Worm (Caenorhabditis elegans) whole organism, mixed stage, embryonic: ENCODE measurements around the gene C49F8.15.

Experiments used
- M03D4.4 ChIP-seq: sonication (generic microtip); optimal IDR thresholded peaks from 2 replicates; lab custom pipeline; 2017; ENCODE audit warnings: mild to moderate bottlenecking, missing genetic modification characterization, missing compliant biosample characterization
- bed-3 ChIP-seq: fragments of 200-800 bp; sonication (Bioruptor generic); optimal IDR thresholded peaks from 3 replicates; lab custom pipeline; 2018; ENCODE audit warnings: mild to moderate bottlenecking, missing genetic modification characterization, moderate library complexity, missing compliant biosample characterization
- blmp-1 ChIP-seq: fragments of 150-350 bp; optimal IDR thresholded peaks from 2 replicates; lab custom pipeline; 2014; ENCODE audit warnings: missing biosample characterization, missing genetic modification characterization
- ceh-83 ChIP-seq: fragments of 200-800 bp; sonication (Bioruptor generic); optimal IDR thresholded peaks from 2 replicates; lab custom pipeline; 2018; ENCODE audit warnings: mild to moderate bottlenecking, missing genetic modification characterization, missing compliant biosample characterization
- ces-1 ChIP-seq: fragments of 150-350 bp; optimal IDR thresholded peaks from 2 replicates; lab custom pipeline; 2014; ENCODE audit warnings: missing biosample characterization, missing genetic modification reagents, missing genetic modification characterization
- cnd-1 ChIP-seq: fragments of 200-800 bp; sonication (Bioruptor generic); optimal IDR thresholded peaks from 2 replicates; lab custom pipeline; 2018; ENCODE audit warnings: mild to moderate bottlenecking, missing genetic modification characterization, missing compliant biosample characterization
- drap-1 ChIP-seq: fragments of 200-800 bp; sonication (Bioruptor generic); optimal IDR thresholded peaks from 3 replicates; lab custom pipeline; 2018; ENCODE audit warnings: mild to moderate bottlenecking, missing genetic modification characterization, missing compliant biosample characterization
- elt-1 ChIP-seq: sonication (generic microtip); optimal IDR thresholded peaks from 2 replicates; lab custom pipeline; 2017; ENCODE audit warnings: missing genetic modification characterization, mild to moderate bottlenecking, missing compliant biosample characterization, antibody characterized with exemption, moderate library complexity, borderline replicate concordance; ENCODE audit not compliant: insufficient read depth
- flh-1 ChIP-seq: fragments of 200-800 bp; sonication (Bioruptor generic); optimal IDR thresholded peaks from 2 replicates; lab custom pipeline; 2018; ENCODE audit warnings: mild to moderate bottlenecking, missing genetic modification characterization, moderate library complexity, missing compliant biosample characterization
- ham-2 ChIP-seq: fragments of 200-800 bp; sonication (Bioruptor generic); optimal IDR thresholded peaks from 2 replicates; lab custom pipeline; 2018; ENCODE audit warnings: mild to moderate bottlenecking, missing genetic modification characterization, missing compliant biosample characterization
- hlh-1 ChIP-seq: fragments of 150-350 bp; optimal IDR thresholded peaks from 2 replicates; lab custom pipeline; 2014; ENCODE audit warnings: missing biosample characterization, missing genetic modification reagents, missing genetic modification characterization
- lin-13 ChIP-seq: fragments of 150-350 bp; optimal IDR thresholded peaks from 2 replicates; lab custom pipeline; 2014; ENCODE audit warnings: missing biosample characterization, missing genetic modification characterization
- lin-32 ChIP-seq: fragments of 200-800 bp; sonication (Bioruptor generic); optimal IDR thresholded peaks from 2 replicates; lab custom pipeline; 2018; ENCODE audit warnings: mild to moderate bottlenecking, missing genetic modification characterization, missing compliant biosample characterization
- lsy-2 ChIP-seq: fragments of 150-350 bp; optimal IDR thresholded peaks from 2 replicates; lab custom pipeline; 2014; ENCODE audit warnings: missing biosample characterization, missing genetic modification characterization
- mab-5 ChIP-seq: fragments of 150-350 bp; optimal IDR thresholded peaks from 2 replicates; lab custom pipeline; 2014; ENCODE audit warnings: missing biosample characterization, missing genetic modification characterization
- mep-1 ChIP-seq: fragments of 150-350 bp; optimal IDR thresholded peaks from 2 replicates; lab custom pipeline; 2017; ENCODE audit warnings: missing biosample characterization, missing genetic modification reagents, missing genetic modification characterization, inconsistent platforms
- mls-2 ChIP-seq: sonication (generic microtip); optimal IDR thresholded peaks from 2 replicates; lab custom pipeline; 2016; ENCODE audit warnings: mild to moderate bottlenecking, missing genetic modification characterization, moderate library complexity, missing compliant biosample characterization
- nhr-12 ChIP-seq: fragments of 150-350 bp; optimal IDR thresholded peaks from 2 replicates; lab custom pipeline; 2014; ENCODE audit warnings: missing biosample characterization, missing genetic modification characterization
- nhr-2 ChIP-seq: fragments of 150-350 bp; optimal IDR thresholded peaks from 2 replicates; lab custom pipeline; 2014; ENCODE audit warnings: missing biosample characterization, missing genetic modification characterization
- nhr-237 ChIP-seq: fragments of 150-350 bp; optimal IDR thresholded peaks from 2 replicates; lab custom pipeline; 2014; ENCODE audit warnings: missing biosample characterization, missing genetic modification characterization
- nhr-28 ChIP-seq: fragments of 150-350 bp; optimal IDR thresholded peaks from 2 replicates; lab custom pipeline; 2014; ENCODE audit warnings: missing biosample characterization, missing genetic modification characterization
- nhr-76 ChIP-seq: sonication (generic microtip); optimal IDR thresholded peaks from 2 replicates; lab custom pipeline; 2017; ENCODE audit warnings: missing biosample characterization, missing genetic modification characterization
- pha-4 ChIP-seq: fragments of 150-350 bp; optimal IDR thresholded peaks from 2 replicates; lab custom pipeline; 2018; ENCODE audit warnings: missing biosample characterization, missing genetic modification reagents, missing genetic modification characterization
- sem-2 ChIP-seq: fragments of 200-800 bp; sonication (Bioruptor generic); optimal IDR thresholded peaks from 2 replicates; lab custom pipeline; 2018; ENCODE audit warnings: mild to moderate bottlenecking, missing genetic modification characterization, missing compliant biosample characterization
- snpc-4 ChIP-seq: fragments of 150-350 bp; optimal IDR thresholded peaks from 2 replicates; lab custom pipeline; 2014; ENCODE audit warnings: missing biosample characterization, missing genetic modification characterization
- tbx-8 ChIP-seq: fragments of 200-800 bp; sonication (Bioruptor generic); optimal IDR thresholded peaks from 2 replicates; lab custom pipeline; 2018; ENCODE audit warnings: mild to moderate bottlenecking, missing genetic modification characterization, moderate library complexity, missing compliant biosample characterization
- unc-39 ChIP-seq: fragments of 150-350 bp; optimal IDR thresholded peaks from 2 replicates; lab custom pipeline; 2014; ENCODE audit warnings: missing biosample characterization, missing genetic modification characterization
- zip-8 ChIP-seq: fragments of 150-350 bp; optimal IDR thresholded peaks from 2 replicates; lab custom pipeline; 2014; ENCODE audit warnings: missing biosample characterization, missing genetic modification characterization

The C49F8.15 gene

ce11 chrX:13350804-13351747 lies 11.3 kb downstream of the C49F8.15 start, which contains the start of gene mxl-3:
TSS of gene mxl-3 (minus strand) at chrX:13350804.
- TF ChIP-seq mab-5 (no peak), ham-2 (GFP tag; lab: Kevin White, UChicago) (no peak), bed-3 (GFP tag; lab: Kevin White, UChicago) (no peak), ces-1 (GFP tag; lab: Kevin White, UChicago) (no peak), nhr-2 (tag; lab: Kevin White, UChicago) (no peak)

ce11 chrX:13350123-13350798 lies 12.1 kb downstream of the C49F8.15 start:
- TF ChIP-seq lin-13 (tag; lab: Kevin White, UChicago) (no peak), drap-1 (GFP tag; lab: Kevin White, UChicago) (no peak), cnd-1 (tag; lab: Kevin White, UChicago) (no peak), flh-1 (GFP tag; lab: Kevin White, UChicago) (no peak), mep-1 (no peak), M03D4.4 (tag; lab: Kevin White, UChicago) (no peak), hlh-1 (tag; lab: Kevin White, UChicago) (no peak), snpc-4 (tag; lab: Kevin White, UChicago) (no peak), ceh-83 (GFP tag; lab: Kevin White, UChicago) (no peak), unc-39 (tag; lab: Kevin White, UChicago) (no peak), tbx-8 (GFP tag; lab: Kevin White, UChicago) (no peak), mls-2 (tag; lab: Kevin White, UChicago) (no peak)
- TF ChIP-seq, all 35 proteins: peak for 0

ce11 chrX:13349230-13350122 lies 12.9 kb downstream of the C49F8.15 start:
- TF ChIP-seq ham-2 (GFP tag; lab: Kevin White, UChicago) (no peak), elt-1 (tag; lab: Kevin White, UChicago) (no peak), mls-2 (tag; lab: Kevin White, UChicago) (no peak), lsy-2 (tag; lab: Kevin White, UChicago) (no peak), blmp-1 (no peak), sem-2 (GFP tag; lab: Kevin White, UChicago) (no peak), zip-8 (no peak), M03D4.4 (tag; lab: Kevin White, UChicago) (no peak), nhr-12 (tag; lab: Kevin White, UChicago) (no peak), lin-32 (no peak), mep-1 (no peak), nhr-2 (tag; lab: Kevin White, UChicago) (no peak), nhr-28 (no peak), ceh-83 (GFP tag; lab: Kevin White, UChicago) (no peak)

ce11 chrX:13348417-13348816 lies 14.0 kb downstream of the C49F8.15 start:
- TF ChIP-seq pha-4 (tag; lab: Kevin White, UChicago), result no peak
- TF ChIP-seq bed-3 (GFP tag; lab: Kevin White, UChicago), result no peak
- no peak for TF ChIP-seq mls-2 (tag; lab: Kevin White, UChicago)
- TF ChIP-seq drap-1 (GFP tag; lab: Kevin White, UChicago), result no peak
- no peak for TF ChIP-seq cnd-1 (tag; lab: Kevin White, UChicago)
- TF ChIP-seq ham-2 (GFP tag; lab: Kevin White, UChicago), result no peak
- no peak for TF ChIP-seq zip-8
- TF ChIP-seq blmp-1, result no peak
- no peak for TF ChIP-seq nhr-28
- TF ChIP-seq snpc-4 (tag; lab: Kevin White, UChicago), result no peak
- TF ChIP-seq nhr-76, result no peak
- TF ChIP-seq flh-1 (GFP tag; lab: Kevin White, UChicago), result no peak
- no peak for TF ChIP-seq nhr-237 (tag; lab: Kevin White, UChicago)
- no peak for TF ChIP-seq lin-13 (tag; lab: Kevin White, UChicago)
